Worm (Caenorhabditis elegans) whole organism, L1 larva: ENCODE data around the gene snu-66.

Source experiments
- aha-1 ChIP-seq: fragments of 150-350 bp; optimal IDR thresholded peaks from 2 replicates; lab custom pipeline; 2014; ENCODE audit warnings: missing biosample characterization, missing genetic modification characterization
- fos-1 ChIP-seq: fragments of 150-350 bp; optimal IDR thresholded peaks from 2 replicates; lab custom pipeline; 2014; ENCODE audit warnings: missing biosample characterization, missing genetic modification characterization
- isw-1 ChIP-seq: fragments of 200-800 bp; sonication (Bioruptor generic); IDR thresholded peaks from 2 replicates; pipeline ENCODE4 v1.3.6; 2022; ENCODE audit warnings: missing genetic modification characterization, missing compliant biosample characterization
- mdl-1 ChIP-seq, 2 experiments: fragments of 150-350 bp; optimal IDR thresholded peaks; 2 replicates each; lab custom pipeline; 2014 to 2017; ENCODE audit warnings: missing biosample characterization in 2 of 2, missing genetic modification characterization in 2 of 2, inconsistent platforms in 1 of 2
- nhr-12 ChIP-seq: sonication (generic microtip); optimal IDR thresholded peaks from 2 replicates; lab custom pipeline; 2017; ENCODE audit warnings: missing biosample characterization, missing genetic modification characterization
- nhr-237 ChIP-seq: fragments of 150-350 bp; optimal IDR thresholded peaks from 2 replicates; lab custom pipeline; 2014; ENCODE audit warnings: missing biosample characterization, missing genetic modification characterization
- nhr-28 ChIP-seq: fragments of 150-350 bp; optimal IDR thresholded peaks from 2 replicates; lab custom pipeline; 2014; ENCODE audit warnings: missing biosample characterization, missing genetic modification characterization
- unc-62 ChIP-seq: fragments of 150-350 bp; optimal IDR thresholded peaks from 2 replicates; lab custom pipeline; 2014; ENCODE audit warnings: missing biosample characterization, missing genetic modification reagents, missing genetic modification characterization

ce11 chrV:7618114-7618513, 42.6 kb upstream of the snu-66 start, which contains the start of gene C50E3.15:
- TF ChIP-seq aha-1 (tag; lab: Kevin White, UChicago), result no peak
- TF ChIP-seq fos-1 (tag; lab: Kevin White, UChicago), result no peak
- TF ChIP-seq unc-62 (GFP tag; lab: Kevin White, UChicago), result no peak
- no peak for TF ChIP-seq nhr-28
- no peak for TF ChIP-seq nhr-237 (tag; lab: Kevin White, UChicago)
- no peak for TF ChIP-seq nhr-12
- TF ChIP-seq mdl-1 (tag; optimal IDR thresholded peaks at IDR 0.05; lab: Kevin White, UChicago), result no peak
- TF ChIP-seq isw-1 (GFP tag; lab: Robert Waterston, UW), result no peak
